Fruit fly (Drosophila melanogaster) whole organism, embryonic: ENCODE results near the gene BORCS5.

Experiments used
- Antp ChIP-seq: fragments of 200-800 bp; sonication (Bioruptor generic); optimal IDR thresholded peaks from 3 replicates; lab custom pipeline; 2016; ENCODE audit warnings: missing biosample characterization, missing genetic modification characterization
- CG10147 ChIP-seq: fragments of 200-800 bp; sonication (Bioruptor generic); optimal IDR thresholded peaks from 2 replicates; lab custom pipeline; 2019; ENCODE audit warnings: missing biosample characterization, mild to moderate bottlenecking, missing genetic modification characterization, moderate library complexity
- CG11695 ChIP-seq: fragments of 200-800 bp; sonication (Bioruptor generic); IDR thresholded peaks from 3 replicates; pipeline ENCODE4 v1.3.6; 2022; ENCODE audit warnings: missing biosample characterization, missing genetic modification characterization
- CG13123 ChIP-seq: fragments of 200-800 bp; sonication (Bioruptor generic); optimal IDR thresholded peaks from 2 replicates; lab custom pipeline; 2016; ENCODE audit warnings: missing biosample characterization, missing genetic modification characterization
- CG17802 ChIP-seq: fragments of 200-800 bp; sonication (Bioruptor generic); optimal IDR thresholded peaks from 2 replicates; lab custom pipeline; 2018; ENCODE audit warnings: missing biosample characterization, mild to moderate bottlenecking, missing genetic modification characterization, moderate library complexity
- CG18262 ChIP-seq: fragments of 200-800 bp; optimal IDR thresholded peaks from 3 replicates; lab custom pipeline; 2019; ENCODE audit warnings: missing biosample characterization, mild to moderate bottlenecking, missing genetic modification characterization, moderate library complexity
- CG2120 ChIP-seq: fragments of 200-800 bp; sonication (Bioruptor generic); optimal IDR thresholded peaks from 3 replicates; lab custom pipeline; 2016; ENCODE audit warnings: missing biosample characterization, missing genetic modification characterization
- CG31224 ChIP-seq: fragments of 200-800 bp; sonication (Bioruptor generic); IDR thresholded peaks from 2 replicates; pipeline ENCODE4 v1.3.6; 2022; ENCODE audit warnings: missing biosample characterization, missing genetic modification characterization
- CG3163 ChIP-seq: fragments of 200-800 bp; sonication (Bioruptor generic); optimal IDR thresholded peaks from 3 replicates; lab custom pipeline; 2016; ENCODE audit warnings: missing biosample characterization, missing genetic modification characterization
- CG33557 ChIP-seq: fragments of 200-800 bp; sonication (Bioruptor generic); optimal IDR thresholded peaks from 2 replicates; lab custom pipeline; 2019; ENCODE audit warnings: missing biosample characterization, mild to moderate bottlenecking, missing genetic modification characterization, moderate library complexity
- CG3838 ChIP-seq: fragments of 200-800 bp; sonication (Bioruptor generic); optimal IDR thresholded peaks from 3 replicates; lab custom pipeline; 2016; ENCODE audit warnings: missing biosample characterization, missing genetic modification characterization
- CG7839 ChIP-seq: fragments of 200-800 bp; sonication (Bioruptor generic); optimal IDR thresholded peaks from 3 replicates; lab custom pipeline; 2018; ENCODE audit warnings: missing biosample characterization, mild to moderate bottlenecking, missing genetic modification characterization, moderate library complexity
- Chrac-16 ChIP-seq: fragments of 200-800 bp; sonication (Bioruptor generic); optimal IDR thresholded peaks from 3 replicates; lab custom pipeline; 2016; ENCODE audit warnings: missing biosample characterization, missing genetic modification characterization
- D ChIP-seq, 2 experiments: fragments of 200-800 bp in 1 of 2; fragments of >200 bp in 1 of 2; sonication (Bioruptor generic) in 1 of 2; optimal IDR thresholded peaks; 2 replicates in 1 of 2; 3 replicates in 1 of 2; lab custom pipeline; 2017; ENCODE audit warnings: mild to moderate bottlenecking in 1 of 2, missing biosample characterization in 1 of 2, missing genetic modification characterization in 1 of 2, missing genetic modification reagents in 1 of 2
- Dll ChIP-seq: fragments of 200-800 bp; sonication (Bioruptor generic); IDR thresholded peaks from 4 replicates; pipeline ENCODE4 v1.3.6; 2022; ENCODE audit warnings: missing biosample characterization, missing genetic modification characterization; ENCODE audit not compliant: partially characterized antibody
- Hey ChIP-seq: fragments of 200-800 bp; sonication (Bioruptor generic); optimal IDR thresholded peaks from 3 replicates; lab custom pipeline; 2018; ENCODE audit warnings: missing biosample characterization, mild to moderate bottlenecking, missing genetic modification characterization
- NC2β ChIP-seq: fragments of 200-800 bp; sonication (Bioruptor generic); optimal IDR thresholded peaks from 2 replicates; lab custom pipeline; 2016; ENCODE audit warnings: missing biosample characterization, missing genetic modification characterization
- Oaz ChIP-seq: fragments of 200-800 bp; sonication (Bioruptor generic); IDR thresholded peaks from 2 replicates; pipeline ENCODE4 v1.3.6; 2022; ENCODE audit warnings: missing biosample characterization, missing genetic modification characterization
- Ptx1 ChIP-seq: fragments of 200-800 bp; sonication (Bioruptor generic); IDR thresholded peaks from 2 replicates; pipeline ENCODE4 v1.3.6; 2022; ENCODE audit warnings: missing biosample characterization, missing genetic modification characterization
- Stat92E ChIP-seq, 3 experiments: fragments of >200 bp in 2 of 3; fragments of 200-800 bp in 1 of 3; sonication (Bioruptor generic) in 1 of 3; optimal IDR thresholded peaks; 2 replicates each; lab custom pipeline; 2017 to 2019; ENCODE audit warnings: missing biosample characterization in 3 of 3, missing genetic modification characterization in 3 of 3, mild to moderate bottlenecking in 1 of 3, moderate library complexity in 1 of 3
- ap ChIP-seq: fragments of 200-800 bp; sonication (Bioruptor generic); IDR thresholded peaks from 2 replicates; pipeline ENCODE4 v1.3.6; 2022; ENCODE audit warnings: missing biosample characterization, missing genetic modification characterization
- chinmo ChIP-seq: fragments of 200-800 bp; sonication (Bioruptor generic); IDR thresholded peaks from 4 replicates; pipeline ENCODE4 v1.3.6; 2022; ENCODE audit warnings: missing biosample characterization, missing genetic modification characterization; ENCODE audit not compliant: partially characterized antibody
- ci ChIP-seq: fragments of 200-800 bp; sonication (Bioruptor generic); IDR thresholded peaks from 3 replicates; pipeline ENCODE4 v1.3.6; 2022; ENCODE audit warnings: missing biosample characterization, missing genetic modification characterization
- crol ChIP-seq: fragments of 200-800 bp; sonication (Bioruptor generic); IDR thresholded peaks from 2 replicates; pipeline ENCODE4 v1.3.6; 2022; ENCODE audit warnings: missing biosample characterization, missing genetic modification characterization
- dm ChIP-seq: fragments of 200-800 bp; sonication (Bioruptor generic); optimal IDR thresholded peaks from 3 replicates; lab custom pipeline; 2016; ENCODE audit warnings: missing biosample characterization, missing genetic modification characterization
- fd3F ChIP-seq: fragments of 200-800 bp; sonication (Bioruptor generic); optimal IDR thresholded peaks from 2 replicates; lab custom pipeline; 2018; ENCODE audit warnings: missing biosample characterization, mild to moderate bottlenecking, missing genetic modification characterization, moderate library complexity
- grau ChIP-seq: fragments of 200-800 bp; optimal IDR thresholded peaks from 3 replicates; lab custom pipeline; 2019; ENCODE audit warnings: missing biosample characterization, mild to moderate bottlenecking, missing genetic modification characterization, moderate library complexity
- gsb-n ChIP-seq: fragments of 200-800 bp; sonication (Bioruptor generic); optimal IDR thresholded peaks from 3 replicates; lab custom pipeline; 2018; ENCODE audit warnings: missing biosample characterization, mild to moderate bottlenecking, missing genetic modification characterization
- ham ChIP-seq: fragments of 200-800 bp; sonication (Bioruptor generic); IDR thresholded peaks from 2 replicates; pipeline ENCODE4 v1.3.6; 2022; ENCODE audit warnings: missing biosample characterization, missing genetic modification characterization
- hth ChIP-seq: fragments of >200 bp; optimal IDR thresholded peaks from 2 replicates; lab custom pipeline; 2017; ENCODE audit warnings: inconsistent platforms
- jing ChIP-seq: fragments of 200-800 bp; sonication (Bioruptor generic); optimal IDR thresholded peaks from 2 replicates; lab custom pipeline; 2018; ENCODE audit warnings: missing biosample characterization, mild to moderate bottlenecking, missing genetic modification characterization
- nom ChIP-seq: fragments of 200-800 bp; sonication (Bioruptor generic); optimal IDR thresholded peaks from 2 replicates; lab custom pipeline; 2017; ENCODE audit warnings: missing biosample characterization, missing genetic modification characterization, mild to moderate bottlenecking, moderate library complexity, missing genetic modification reagents
- pfk ChIP-seq: fragments of 200-800 bp; sonication (Bioruptor generic); optimal IDR thresholded peaks from 2 replicates; lab custom pipeline; 2018; ENCODE audit warnings: missing biosample characterization, mild to moderate bottlenecking, missing genetic modification characterization, moderate library complexity
- pita ChIP-seq: fragments of 200-800 bp; sonication (Bioruptor generic); optimal IDR thresholded peaks from 2 replicates; lab custom pipeline; 2017; ENCODE audit warnings: missing biosample characterization, mild to moderate bottlenecking, missing genetic modification characterization
- pnt ChIP-seq: fragments of 200-800 bp; sonication (Bioruptor generic); optimal IDR thresholded peaks from 3 replicates; lab custom pipeline; 2016; ENCODE audit warnings: missing biosample characterization, missing genetic modification characterization
- pzg ChIP-seq: fragments of 200-800 bp; sonication (Bioruptor generic); optimal IDR thresholded peaks from 3 replicates; lab custom pipeline; 2018; ENCODE audit warnings: missing biosample characterization, mild to moderate bottlenecking, missing genetic modification characterization, moderate library complexity
- row ChIP-seq: fragments of 200-800 bp; sonication (Bioruptor generic); IDR thresholded peaks from 3 replicates; pipeline ENCODE4 v1.3.6; 2022; ENCODE audit warnings: missing biosample characterization, missing genetic modification characterization
- salm ChIP-seq: fragments of 200-800 bp; sonication (Bioruptor generic); optimal IDR thresholded peaks from 2 replicates; lab custom pipeline; 2018; ENCODE audit warnings: missing biosample characterization, mild to moderate bottlenecking, missing genetic modification characterization
- sens ChIP-seq: fragments of 200-800 bp; sonication (Bioruptor generic); peaks from one replicate; lab custom pipeline; 2016; ENCODE audit warnings: missing biosample characterization, missing genetic modification characterization
- tin ChIP-seq: fragments of 200-800 bp; sonication (Bioruptor generic); optimal IDR thresholded peaks from 3 replicates; lab custom pipeline; 2016; ENCODE audit warnings: missing biosample characterization, missing genetic modification characterization
- toy ChIP-seq: fragments of 200-800 bp; sonication (Bioruptor generic); IDR thresholded peaks from 2 replicates; pipeline ENCODE4 v1.3.6; 2022; ENCODE audit warnings: missing biosample characterization, missing genetic modification characterization
- tx ChIP-seq: fragments of 200-800 bp; sonication (Bioruptor generic); optimal IDR thresholded peaks from 2 replicates; lab custom pipeline; 2016; ENCODE audit warnings: missing biosample characterization, missing genetic modification characterization
- zen ChIP-seq: fragments of 200-800 bp; sonication (Bioruptor generic); optimal IDR thresholded peaks from 3 replicates; lab custom pipeline; 2018; ENCODE audit warnings: missing biosample characterization, mild to moderate bottlenecking, missing genetic modification characterization, moderate library complexity

The BORCS5 gene

DNA sequence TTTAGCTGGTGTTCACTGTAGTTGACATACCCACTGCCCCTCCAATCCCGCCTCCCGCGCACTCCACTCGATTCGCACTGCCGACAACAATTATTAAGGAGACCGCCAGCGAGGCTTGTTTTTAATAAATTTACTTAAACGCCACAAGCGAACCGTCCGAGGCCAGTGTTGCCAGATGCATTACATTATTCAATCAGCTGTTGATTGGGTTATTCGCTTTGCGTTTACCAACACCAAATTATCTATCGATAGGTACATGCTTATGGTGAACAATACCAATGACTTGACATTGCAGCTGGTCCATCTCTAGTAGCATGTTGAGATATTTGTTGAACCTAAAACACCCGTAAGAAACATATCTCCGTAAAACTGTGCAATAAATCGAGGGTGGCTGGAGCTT lies 14.4 kb upstream of the BORCS5 start, which contains the start of the genes CG10353 and SelG (continued):
- TF ChIP-seq jing (GFP tag; lab: Kevin White, UChicago) (no peak), Chrac-16 (GFP tag; lab: Kevin White, UChicago) (no peak), D (optimal IDR thresholded peaks at IDR 0.05; lab: Kevin White, UChicago) (no peak), D (GFP tag; optimal IDR thresholded peaks at IDR 0.05; lab: Kevin White, UChicago) (no peak), zen (peak; percentile 25), tin (GFP tag; lab: Kevin White, UChicago) (peak; percentile 26), chinmo (peak; percentile 74; the same call in 2 of the 4 replicates), Oaz (no peak), gsb-n (no peak), pita (GFP tag; lab: Kevin White, UChicago) (no peak), nom (GFP tag; lab: Kevin White, UChicago) (no peak), ap (GFP tag; lab: Robert Waterston, UW) (no peak), NC2β (peak; percentile 62), CG11695 (GFP tag; lab: Robert Waterston, UW) (no peak), pfk (peak; percentile 36), tx (GFP tag; lab: Kevin White, UChicago) (no peak), CG31224 (no peak), pnt (no peak), toy (GFP tag; lab: Robert Waterston, UW) (no peak), CG13123 (GFP tag; lab: Kevin White, UChicago) (no peak), CG3163 (GFP tag; lab: Kevin White, UChicago) (peak; percentile 27), Antp (GFP tag; lab: Kevin White, UChicago) (peak; percentile 66), grau (peak; percentile 66), CG18262 (tag; lab: Kevin White, UChicago) (peak; percentile 18), CG17802 (tag; lab: Kevin White, UChicago) (no peak), CG33557 (GFP tag; lab: Kevin White, UChicago) (no peak), CG2120 (GFP tag; lab: Kevin White, UChicago) (peak; percentile 75), Stat92E (GFP tag; optimal IDR thresholded peaks at IDR 0.05; lab: Kevin White, UChicago) (no peak), pzg (GFP tag; lab: Kevin White, UChicago) (peak; percentile 93), salm (tag; lab: Kevin White, UChicago) (no peak), sens (GFP tag; lab: Kevin White, UChicago) (peak; percentile 85), CG3838 (GFP tag; lab: Kevin White, UChicago) (no peak), crol (GFP tag; lab: Robert Waterston, UW) (no peak), Hey (no peak), CG10147 (GFP tag; lab: Kevin White, UChicago) (no peak), fd3F (no peak), ham (GFP tag; lab: Robert Waterston, UW) (no peak), hth (no peak), ci (GFP tag; lab: Robert Waterston, UW) (peak; percentile 56; the same call in 2 of the 3 replicates), row (GFP tag; lab: Robert Waterston, UW) (peak; percentile 58), dm (GFP tag; lab: Kevin White, UChicago) (peak; percentile 65), Dll (GFP tag; lab: Robert Waterston, UW) (peak; percentile 78), Ptx1 (GFP tag; lab: Robert Waterston, UW) (no peak), CG7839 (tag; lab: Kevin White, UChicago) (peak; percentile 17)
